Worm (Caenorhabditis elegans): ENCODE results near the gene mstr-2.
A peak's percentile ranks its signal among the peaks of the same experiment; 100 is the strongest.

Gene mstr-2

ce11 chrIII:4434294-4434781, 34.6 kb upstream of the mstr-2 start, which contains the start of gene C28A5.1 (continued):
- TF ChIP-seq somi-1 (GFP tag; optimal IDR thresholded peaks at IDR 0.05), result no peak
- no peak for TF ChIP-seq ztf-26 (tag; optimal IDR thresholded peaks at IDR 0.05)
- peak; percentile 90 for TF ChIP-seq snpc-3.4 (tag; optimal IDR thresholded peaks at IDR 0.05)
- TF ChIP-seq zim-3 (tag; optimal IDR thresholded peaks at IDR 0.05), result no peak
- no peak for TF ChIP-seq sptf-2 (GFP tag; optimal IDR thresholded peaks at IDR 0.05)
- TF ChIP-seq tbp1 (GFP tag; optimal IDR thresholded peaks at IDR 0.05), result peak; percentile 39
- no peak for TF ChIP-seq ama-1 (optimal IDR thresholded peaks at IDR 0.05)
- TF ChIP-seq ama-1 (GFP tag; optimal IDR thresholded peaks at IDR 0.05), result no peak
- no peak for TF ChIP-seq F57C9.4 (tag; optimal IDR thresholded peaks at IDR 0.05)
- peak; percentile 96 for TF ChIP-seq madf-8 (GFP tag; conservative IDR thresholded peaks at IDR 0.05)
- no peak for TF ChIP-seq F39B2.1 (GFP tag; IDR thresholded peaks at IDR 0.05)
- TF ChIP-seq pha-4 (tag; optimal IDR thresholded peaks at IDR 0.05), result no peak
- peak; percentile 14 for TF ChIP-seq snpc-4 (GFP tag; optimal IDR thresholded peaks at IDR 0.05)
- peak in 2 of 4 experiments; percentile 14 to 34 for TF ChIP-seq snpc-4 (tag; optimal IDR thresholded peaks at IDR 0.05)
- TF ChIP-seq egl-18 (GFP tag; IDR thresholded peaks at IDR 0.05), result no peak
- no peak for TF ChIP-seq tbx-9 (tag; optimal IDR thresholded peaks at IDR 0.05; ENCODE audit: borderline replicate concordance)
- TF ChIP-seq lsy-27 (tag; optimal IDR thresholded peaks at IDR 0.05; ENCODE audit: borderline replicate concordance, insufficient read depth), result no peak

- TF ChIP-seq F37B4.10 (GFP tag; IDR thresholded peaks at IDR 0.05) (0 out of 2 replicates have a peak, but pooled peaks have one; percentile 75), nfya-2 (GFP tag; IDR thresholded peaks at IDR 0.05) (0 out of 2 replicates have a peak, but pooled peaks have one; percentile 18), ceh-58 (GFP tag; IDR thresholded peaks at IDR 0.05) (0 out of 2 replicates have a peak, but pooled peaks have one; percentile 59), aptf-3 (GFP tag; IDR thresholded peaks at IDR 0.05) (peak; percentile 81; the same call in 1 of the 2 replicates), dox-1 (GFP tag; IDR thresholded peaks at IDR 0.05) (no peak), ceh-91 (GFP tag; IDR thresholded peaks at IDR 0.05) (no peak)
Measured at ce11 chrIII:4435262-4435661, 33.6 kb upstream of the mstr-2 start.

DNA sequence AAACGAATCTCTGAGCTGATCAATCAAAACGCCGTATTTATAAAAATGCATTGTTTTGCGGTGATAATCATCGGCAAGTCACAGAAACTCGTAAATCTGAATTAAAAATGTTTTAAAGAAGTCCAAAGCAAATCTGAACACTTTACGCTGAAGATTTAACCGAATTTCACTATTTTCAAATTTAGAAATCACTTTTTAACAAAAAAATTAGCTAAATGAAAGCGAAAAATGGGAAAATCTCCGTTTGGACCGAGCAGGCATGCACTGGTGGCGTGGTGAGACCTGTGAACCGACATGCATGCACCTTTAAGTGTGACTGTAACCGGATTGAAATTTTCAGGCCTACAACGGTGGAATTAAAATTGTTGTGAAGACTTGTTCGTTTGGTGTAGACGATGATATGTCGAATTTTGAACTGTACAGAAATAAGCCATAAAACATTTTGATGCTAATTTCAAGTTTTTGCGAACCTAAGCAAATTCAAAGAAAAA, 29.4 kb upstream of the mstr-2 start, which contains the start of gene C28A5.2:
Gene C28A5.2, minus strand, starts transcription at position 51 of the 491 bp plus-strand sequence.
- TF ChIP-seq Y95B8A.8 (GFP tag; IDR thresholded peaks at IDR 0.05) (no peak), madf-6 (GFP tag; IDR thresholded peaks at IDR 0.05) (peak; percentile 91), Y53F4B.3 (GFP tag; IDR thresholded peaks at IDR 0.05) (no peak), snpc-3.4 (tag; optimal IDR thresholded peaks at IDR 0.05) (no peak), lin-26 (GFP tag; IDR thresholded peaks at IDR 0.05) (no peak), nhr-179 (tag; optimal IDR thresholded peaks at IDR 0.05) (no peak), F33H1.4 (GFP tag; IDR thresholded peaks at IDR 0.05) (peak; percentile 79), egl-18 (GFP tag; IDR thresholded peaks at IDR 0.05) (no peak), ceh-100 (GFP tag; IDR thresholded peaks at IDR 0.05) (no peak), xnd-1 (tag; optimal IDR thresholded peaks at IDR 0.05) (peak; percentile 62), lsl-1 (GFP tag; optimal IDR thresholded peaks at IDR 0.05) (peak; percentile 76), F55B11.4 (tag; optimal IDR thresholded peaks at IDR 0.05; ENCODE audit: borderline replicate concordance, insufficient read depth) (no peak), ceh-58 (GFP tag; IDR thresholded peaks at IDR 0.05) (no peak), madf-8 (GFP tag; conservative IDR thresholded peaks at IDR 0.05) (peak; percentile 90), rec-8 (tag; optimal IDR thresholded peaks at IDR 0.05) (no peak), F57A8.1 (GFP tag; optimal IDR thresholded peaks at IDR 0.05) (no peak), dox-1 (GFP tag; IDR thresholded peaks at IDR 0.05) (no peak), cebp-1 (GFP tag; IDR thresholded peaks at IDR 0.05) (no peak), cebp-1 (tag; optimal IDR thresholded peaks at IDR 0.05) (no peak), atf-7 (tag; optimal IDR thresholded peaks at IDR 0.05) (no peak)
